Worm (Caenorhabditis elegans) whole organism, late embryonic: ENCODE measurements around the gene K09F6.3.

Experiments used
- C08G9.2 ChIP-seq: sonication (generic microtip); optimal IDR thresholded peaks from 2 replicates; lab custom pipeline; 2016; ENCODE audit warnings: mild to moderate bottlenecking, missing genetic modification characterization, moderate library complexity, missing compliant biosample characterization
- C38D4.7 ChIP-seq: fragments of 200-800 bp; sonication (Bioruptor generic); optimal IDR thresholded peaks from 2 replicates; lab custom pipeline; 2018; ENCODE audit warnings: mild to moderate bottlenecking, missing genetic modification characterization, moderate library complexity, missing compliant biosample characterization
- K02D7.2 ChIP-seq: sonication (generic microtip); optimal IDR thresholded peaks from 2 replicates; lab custom pipeline; 2017; ENCODE audit warnings: mild to moderate bottlenecking, missing genetic modification characterization, missing compliant biosample characterization
- K09A11.1 ChIP-seq: sonication (generic microtip); optimal IDR thresholded peaks from 2 replicates; lab custom pipeline; 2017; ENCODE audit warnings: antibody characterized with exemption, mild to moderate bottlenecking, missing genetic modification characterization, missing compliant biosample characterization; ENCODE audit not compliant: insufficient read depth
- Y22D7AL.16 ChIP-seq: sonication (generic microtip); optimal IDR thresholded peaks from 2 replicates; lab custom pipeline; 2016; ENCODE audit warnings: missing genetic modification characterization, missing compliant biosample characterization
- ama-1 ChIP-seq: fragments of 150-350 bp; optimal IDR thresholded peaks from 2 replicates; lab custom pipeline; 2014
- ceh-19 ChIP-seq: fragments of 200-800 bp; sonication (Bioruptor generic); optimal IDR thresholded peaks from 2 replicates; lab custom pipeline; 2018; ENCODE audit warnings: mild to moderate bottlenecking, missing genetic modification characterization, missing compliant biosample characterization
- ceh-2 ChIP-seq: sonication (generic microtip); optimal IDR thresholded peaks from 2 replicates; lab custom pipeline; 2016; ENCODE audit warnings: missing genotype, missing genetic modification characterization, missing compliant biosample characterization
- ceh-22 ChIP-seq: sonication (generic microtip); optimal IDR thresholded peaks from 2 replicates; lab custom pipeline; 2017; ENCODE audit warnings: missing biosample characterization, missing genetic modification characterization
- ceh-24 ChIP-seq: sonication (generic microtip); optimal IDR thresholded peaks from 2 replicates; lab custom pipeline; 2016; ENCODE audit warnings: mild to moderate bottlenecking, missing genetic modification characterization, missing compliant biosample characterization
- ceh-31 ChIP-seq: sonication (generic microtip); optimal IDR thresholded peaks from 2 replicates; lab custom pipeline; 2016; ENCODE audit warnings: missing genetic modification characterization, missing compliant biosample characterization
- ceh-34 ChIP-seq: sonication (generic microtip); optimal IDR thresholded peaks from 2 replicates; lab custom pipeline; 2016; ENCODE audit warnings: mild to moderate bottlenecking, missing genetic modification characterization, missing compliant biosample characterization
- ceh-45 ChIP-seq: fragments of 200-800 bp; sonication (Bioruptor generic); IDR thresholded peaks from 2 replicates; pipeline ENCODE4 v1.3.6; 2022; ENCODE audit warnings: missing genetic modification reagents, missing genetic modification characterization, missing compliant biosample characterization
- ceh-6 ChIP-seq: fragments of 200-800 bp; sonication (Bioruptor generic); optimal IDR thresholded peaks from 2 replicates; lab custom pipeline; 2018; ENCODE audit warnings: mild to moderate bottlenecking, missing genetic modification characterization, missing compliant biosample characterization
- dmd-4 ChIP-seq: sonication (generic microtip); optimal IDR thresholded peaks from 2 replicates; lab custom pipeline; 2016; ENCODE audit warnings: borderline replicate concordance, missing genetic modification characterization, missing compliant biosample characterization
- dve-1 ChIP-seq: sonication (generic microtip); optimal IDR thresholded peaks from 2 replicates; lab custom pipeline; 2017; ENCODE audit warnings: antibody characterized with exemption, mild to moderate bottlenecking, missing genetic modification characterization, missing compliant biosample characterization
- elt-2 ChIP-seq: sonication (generic microtip); optimal IDR thresholded peaks from 2 replicates; lab custom pipeline; 2016; ENCODE audit warnings: missing genetic modification reagents, missing genetic modification characterization, missing compliant biosample characterization
- fkh-10 ChIP-seq: fragments of 150-350 bp; optimal IDR thresholded peaks from 2 replicates; lab custom pipeline; 2014; ENCODE audit warnings: missing biosample characterization, missing genetic modification reagents, missing genetic modification characterization
- fkh-6 ChIP-seq: sonication (generic microtip); optimal IDR thresholded peaks from 2 replicates; lab custom pipeline; 2016; ENCODE audit warnings: missing genetic modification characterization, missing compliant biosample characterization
- hlh-13 ChIP-seq: fragments of 200-800 bp; sonication (Bioruptor generic); optimal IDR thresholded peaks from 2 replicates; lab custom pipeline; 2018; ENCODE audit warnings: mild to moderate bottlenecking, missing genetic modification characterization, missing compliant biosample characterization
- hlh-30 ChIP-seq: sonication (generic microtip); optimal IDR thresholded peaks from 2 replicates; lab custom pipeline; 2017; ENCODE audit warnings: antibody characterized with exemption, missing genetic modification characterization, missing compliant biosample characterization; ENCODE audit not compliant: insufficient read depth
- hlh-6 ChIP-seq: sonication (generic microtip); optimal IDR thresholded peaks from 2 replicates; lab custom pipeline; 2016; ENCODE audit warnings: missing genotype, missing genetic modification characterization, missing compliant biosample characterization
- hlh-8 ChIP-seq: sonication (generic microtip); optimal IDR thresholded peaks from 2 replicates; lab custom pipeline; 2016; ENCODE audit warnings: missing genotype, missing genetic modification characterization, missing compliant biosample characterization
- lin-11 ChIP-seq: fragments of 200-800 bp; sonication (Bioruptor generic); optimal IDR thresholded peaks from 2 replicates; lab custom pipeline; 2018; ENCODE audit warnings: mild to moderate bottlenecking, missing genetic modification characterization, missing compliant biosample characterization
- nhr-11 ChIP-seq: fragments of 150-350 bp; optimal IDR thresholded peaks from 2 replicates; lab custom pipeline; 2014; ENCODE audit warnings: missing biosample characterization, missing genetic modification characterization
- npax-4 ChIP-seq: sonication (generic microtip); optimal IDR thresholded peaks from 2 replicates; lab custom pipeline; 2016; ENCODE audit warnings: missing genetic modification characterization, missing compliant biosample characterization
- odd-2 ChIP-seq: sonication (generic microtip); optimal IDR thresholded peaks from 2 replicates; lab custom pipeline; 2017; ENCODE audit warnings: antibody characterized with exemption, mild to moderate bottlenecking, missing genetic modification characterization, missing compliant biosample characterization
- pag-3 ChIP-seq: sonication (generic microtip); optimal IDR thresholded peaks from 2 replicates; lab custom pipeline; 2016; ENCODE audit warnings: missing compliant biosample characterization, missing genetic modification characterization, borderline replicate concordance
- pat-9 ChIP-seq: fragments of 200-800 bp; sonication (Bioruptor generic); optimal IDR thresholded peaks from 2 replicates; lab custom pipeline; 2018; ENCODE audit warnings: mild to moderate bottlenecking, missing genetic modification characterization, moderate library complexity, missing compliant biosample characterization
- pha-2 ChIP-seq: sonication (generic microtip); optimal IDR thresholded peaks from 2 replicates; lab custom pipeline; 2017; ENCODE audit warnings: mild to moderate bottlenecking, missing genetic modification characterization, missing compliant biosample characterization
- pha-4 ChIP-seq: fragments of 150-350 bp; optimal IDR thresholded peaks from 2 replicates; lab custom pipeline; 2018; ENCODE audit warnings: missing biosample characterization, missing genetic modification reagents, missing genetic modification characterization
- pqm-1 ChIP-seq: sonication (generic microtip); optimal IDR thresholded peaks from 2 replicates; lab custom pipeline; 2016; ENCODE audit warnings: missing genetic modification characterization, missing compliant biosample characterization
- pros-1 ChIP-seq: fragments of 150-350 bp; optimal IDR thresholded peaks from 2 replicates; lab custom pipeline; 2014; ENCODE audit warnings: missing biosample characterization, missing genetic modification reagents, missing genetic modification characterization
- rnt-1 ChIP-seq: sonication (generic microtip); optimal IDR thresholded peaks from 2 replicates; lab custom pipeline; 2016; ENCODE audit warnings: missing genetic modification characterization, missing compliant biosample characterization
- syd-9 ChIP-seq: sonication (generic microtip); optimal IDR thresholded peaks from 2 replicates; lab custom pipeline; 2016; ENCODE audit warnings: mild to moderate bottlenecking, missing genetic modification characterization, moderate library complexity, missing compliant biosample characterization
- tbx-7 ChIP-seq: sonication (generic microtip); optimal IDR thresholded peaks from 2 replicates; lab custom pipeline; 2016; ENCODE audit warnings: missing genotype, missing genetic modification characterization, missing compliant biosample characterization
- unc-3 ChIP-seq, 2 experiments: fragments of 200-800 bp in 1 of 2; sonication (Bioruptor generic) in 1 of 2; sonication (generic microtip) in 1 of 2; conservative IDR thresholded peaks in 1 of 2; optimal IDR thresholded peaks in 1 of 2; 2 replicates each; pipeline versions ENCODE4 v1.3.6 to Lab custom; 2016 to 2022; ENCODE audit warnings: missing compliant biosample characterization in 2 of 2, missing genetic modification characterization in 2 of 2, missing genetic modification reagents in 1 of 2
- unc-42 ChIP-seq: sonication (generic microtip); optimal IDR thresholded peaks from 2 replicates; lab custom pipeline; 2016; ENCODE audit warnings: missing genotype, missing genetic modification characterization, missing compliant biosample characterization
- unc-86 ChIP-seq: sonication (generic microtip); optimal IDR thresholded peaks from 2 replicates; lab custom pipeline; 2016; ENCODE audit warnings: missing genetic modification characterization, missing compliant biosample characterization
- zip-5 ChIP-seq: sonication (generic microtip); optimal IDR thresholded peaks from 2 replicates; lab custom pipeline; 2016; ENCODE audit warnings: missing genetic modification characterization, missing compliant biosample characterization
- ztf-16 ChIP-seq: sonication (generic microtip); optimal IDR thresholded peaks from 2 replicates; lab custom pipeline; 2017; ENCODE audit warnings: missing genetic modification characterization, missing compliant biosample characterization

Gene K09F6.3

ce11 chrII:2298742-2299141 lies 43.8 kb downstream of the K09F6.3 start, which contains the start of gene B0281.4:
B0281.4 (minus strand) TSS chrII:2298842.
- no peak for TF ChIP-seq dmd-4 (tag; lab: Kevin White, UChicago)
- no peak for TF ChIP-seq C08G9.2
- no peak for TF ChIP-seq pqm-1 (tag; lab: Kevin White, UChicago)
- no peak for TF ChIP-seq ama-1 (lab: Kevin White, UChicago)
- TF ChIP-seq, all 69 proteins: peak for 0

DNA sequence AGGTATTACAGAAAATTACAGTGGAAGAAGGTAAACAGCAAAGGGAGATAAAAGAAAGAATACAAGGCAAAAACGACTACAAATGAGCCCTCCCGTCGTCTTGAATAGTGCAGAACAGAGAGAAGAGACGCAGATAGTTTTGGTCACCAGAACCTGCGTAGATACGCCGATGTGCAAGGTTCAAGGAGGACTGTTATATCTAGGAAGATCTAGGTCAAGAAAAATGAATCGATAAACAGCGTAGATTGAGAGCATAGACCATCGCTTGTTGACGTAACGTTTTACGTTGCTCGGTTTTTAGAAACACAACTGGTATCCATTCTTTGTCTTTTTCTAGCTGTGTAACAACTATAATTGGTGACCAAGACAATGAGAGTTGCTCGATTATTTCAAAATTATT lies 45.9 kb downstream of the K09F6.3 start, which contains the start of gene B0281.5:
Gene B0281.5, minus strand, starts transcription at position 101 of the 400 bp plus-strand sequence.
- TF ChIP-seq pag-3 (tag; lab: Kevin White, UChicago) (no peak), ceh-22 (no peak), hlh-6 (tag; lab: Kevin White, UChicago) (no peak), syd-9 (tag; lab: Kevin White, UChicago) (no peak), C38D4.7 (GFP tag; lab: Kevin White, UChicago) (no peak), pat-9 (no peak), pha-2 (tag; lab: Kevin White, UChicago) (no peak), fkh-6 (tag; lab: Kevin White, UChicago) (no peak)

ce11 chrII:2302330-2302729 lies 47.4 kb downstream of the K09F6.3 start, which contains the start of gene B0281.6:
B0281.6 (minus strand) TSS chrII:2302430.
- TF ChIP-seq dve-1: no peak
- no peak for TF ChIP-seq ceh-2 (tag; lab: Kevin White, UChicago)
- no peak for TF ChIP-seq hlh-13 (GFP tag; lab: Kevin White, UChicago)
- TF ChIP-seq pros-1 (tag; lab: Kevin White, UChicago): no peak
- no peak for TF ChIP-seq ceh-24 (tag; lab: Kevin White, UChicago)
- no peak for TF ChIP-seq unc-42 (tag; lab: Kevin White, UChicago)
- TF ChIP-seq odd-2 (tag; lab: Kevin White, UChicago): no peak
- no peak for TF ChIP-seq elt-2
- TF ChIP-seq K02D7.2 (tag; lab: Kevin White, UChicago): no peak
- no peak for TF ChIP-seq unc-3 (GFP tag; conservative IDR thresholded peaks at IDR 0.05; lab: Robert Waterston, UW)
- no peak for TF ChIP-seq unc-3 (tag; optimal IDR thresholded peaks at IDR 0.05; lab: Kevin White, UChicago)
- TF ChIP-seq npax-4 (tag; lab: Kevin White, UChicago): no peak
- no peak for TF ChIP-seq fkh-10
- TF ChIP-seq tbx-7 (tag; lab: Kevin White, UChicago): no peak
- no peak for TF ChIP-seq pqm-1 (tag; lab: Kevin White, UChicago)
- no peak for TF ChIP-seq ceh-45 (GFP tag; lab: Robert Waterston, UW)
- TF ChIP-seq lin-11 (tag; lab: Kevin White, UChicago): no peak
- no peak for TF ChIP-seq K09A11.1
- no peak for TF ChIP-seq Y22D7AL.16 (tag; lab: Kevin White, UChicago)
- TF ChIP-seq ceh-19 (GFP tag; lab: Kevin White, UChicago): no peak
- TF ChIP-seq ztf-16 (tag; lab: Kevin White, UChicago): no peak

ce11 chrII:2304575-2304974 lies 49.6 kb downstream of the K09F6.3 start:
- no peak for TF ChIP-seq zip-5
- TF ChIP-seq pha-4 (tag; lab: Kevin White, UChicago): no peak

ce11 chrII:2305507-2305906 lies 50.5 kb downstream of the K09F6.3 start:
- TF ChIP-seq unc-86 (tag; lab: Kevin White, UChicago) (no peak), hlh-30 (tag; lab: Kevin White, UChicago) (no peak), ama-1 (lab: Kevin White, UChicago) (no peak), lin-11 (tag; lab: Kevin White, UChicago) (no peak), hlh-8 (tag; lab: Kevin White, UChicago) (no peak), K02D7.2 (tag; lab: Kevin White, UChicago) (no peak), pat-9 (no peak), fkh-10 (no peak), ceh-45 (GFP tag; lab: Robert Waterston, UW) (no peak), dmd-4 (tag; lab: Kevin White, UChicago) (no peak), ceh-34 (tag; lab: Kevin White, UChicago) (no peak), C08G9.2 (no peak), nhr-11 (no peak), ceh-2 (tag; lab: Kevin White, UChicago) (no peak), ceh-31 (tag; lab: Kevin White, UChicago) (no peak), ceh-6 (no peak), rnt-1 (tag; lab: Kevin White, UChicago) (no peak), unc-3 (GFP tag; conservative IDR thresholded peaks at IDR 0.05; lab: Robert Waterston, UW) (no peak), unc-3 (tag; optimal IDR thresholded peaks at IDR 0.05; lab: Kevin White, UChicago) (no peak), hlh-13 (GFP tag; lab: Kevin White, UChicago) (no peak), elt-2 (no peak)
